Worm (Caenorhabditis elegans) whole organism, L4 larva: ENCODE measurements around the gene F40G12.2.

Source experiments
- D1046.2 ChIP-seq: fragments of 200-800 bp; sonication (Bioruptor generic); IDR thresholded peaks from 2 replicates; pipeline ENCODE4 v1.3.6; 2022; ENCODE audit warnings: missing genetic modification characterization, missing compliant biosample characterization
- F49E8.2 ChIP-seq: sonication (generic microtip); optimal IDR thresholded peaks from 2 replicates; lab custom pipeline; 2016; ENCODE audit warnings: missing compliant biosample characterization, mild to moderate bottlenecking, missing genetic modification characterization, borderline replicate concordance
- Y48G9A.11 ChIP-seq: fragments of 200-800 bp; sonication (Bioruptor generic); IDR thresholded peaks from 2 replicates; pipeline ENCODE4 v1.3.6; 2022; ENCODE audit warnings: missing genetic modification reagents, missing genetic modification characterization, missing compliant biosample characterization
- Y5F2A.4 ChIP-seq: fragments of 200-800 bp; sonication (Bioruptor generic); optimal IDR thresholded peaks from 2 replicates; lab custom pipeline; 2018; ENCODE audit warnings: mild to moderate bottlenecking, missing genetic modification characterization, missing compliant biosample characterization
- Y75B8A.6 ChIP-seq: fragments of 200-800 bp; sonication (Bioruptor generic); IDR thresholded peaks from 2 replicates; pipeline ENCODE4 v1.3.6; 2022; ENCODE audit warnings: missing genetic modification reagents, missing genetic modification characterization, missing compliant biosample characterization
- ZK337.2 ChIP-seq: fragments of 200-800 bp; sonication (Bioruptor generic); IDR thresholded peaks from 2 replicates; pipeline ENCODE4 v1.3.6; 2022; ENCODE audit warnings: missing genetic modification reagents, missing genetic modification characterization, missing compliant biosample characterization
- ZK546.5 ChIP-seq, 2 experiments: sonication (generic microtip); optimal IDR thresholded peaks; 2 replicates each; lab custom pipeline; 2017; ENCODE audit warnings: missing biosample characterization in 2 of 2, missing genetic modification characterization in 2 of 2
- aha-1 ChIP-seq: fragments of 150-350 bp; peaks from one replicate; lab custom pipeline; 2014; ENCODE audit warnings: missing biosample characterization, missing genetic modification characterization
- arid-1 ChIP-seq: fragments of 200-800 bp; sonication (Bioruptor generic); conservative IDR thresholded peaks from 2 replicates; pipeline ENCODE4 v1.3.6; 2022; ENCODE audit warnings: missing genetic modification reagents, missing genetic modification characterization, missing compliant biosample characterization
- ceh-20 ChIP-seq: fragments of 200-800 bp; sonication (Bioruptor generic); IDR thresholded peaks from 2 replicates; pipeline ENCODE4 v1.3.6; 2022; ENCODE audit warnings: missing genetic modification reagents, missing genetic modification characterization, missing compliant biosample characterization
- ceh-44 ChIP-seq: fragments of 200-800 bp; sonication (Bioruptor generic); IDR thresholded peaks from 2 replicates; pipeline ENCODE4 v1.3.6; 2022; ENCODE audit warnings: missing genetic modification reagents, missing genetic modification characterization, missing compliant biosample characterization
- daf-19 ChIP-seq: fragments of 200-800 bp; sonication (Bioruptor generic); conservative IDR thresholded peaks from 2 replicates; pipeline ENCODE4 v1.3.6; 2022; ENCODE audit warnings: missing genetic modification characterization, missing compliant biosample characterization
- daf-8 ChIP-seq: fragments of 200-800 bp; sonication (Bioruptor generic); IDR thresholded peaks from 2 replicates; pipeline ENCODE4 v1.3.6; 2022; ENCODE audit warnings: missing genetic modification characterization, missing compliant biosample characterization
- dmd-6 ChIP-seq: fragments of 200-800 bp; sonication (Bioruptor generic); IDR thresholded peaks from 2 replicates; pipeline ENCODE4 v1.3.6; 2022; ENCODE audit warnings: missing genetic modification reagents, missing genetic modification characterization, missing compliant biosample characterization
- dmd-8 ChIP-seq: fragments of 200-800 bp; sonication (Bioruptor generic); IDR thresholded peaks from 2 replicates; pipeline ENCODE4 v1.3.6; 2022; ENCODE audit warnings: missing genetic modification characterization, missing compliant biosample characterization
- fos-1 ChIP-seq: fragments of 150-350 bp; optimal IDR thresholded peaks from 2 replicates; lab custom pipeline; 2014; ENCODE audit warnings: missing biosample characterization, missing genetic modification characterization
- hlh-30 ChIP-seq: sonication (generic microtip); optimal IDR thresholded peaks from 2 replicates; lab custom pipeline; 2017; ENCODE audit warnings: antibody characterized with exemption, mild to moderate bottlenecking, missing genetic modification characterization, missing compliant biosample characterization; ENCODE audit not compliant: insufficient read depth
- lim-7 ChIP-seq: fragments of 200-800 bp; sonication (Bioruptor generic); IDR thresholded peaks from 2 replicates; pipeline ENCODE4 v1.3.6; 2022; ENCODE audit warnings: missing genetic modification characterization, missing compliant biosample characterization
- lin-38 ChIP-seq: fragments of 200-800 bp; sonication (Bioruptor generic); IDR thresholded peaks from 2 replicates; pipeline ENCODE4 v1.3.6; 2022; ENCODE audit warnings: missing genetic modification reagents, missing genetic modification characterization, missing compliant biosample characterization
- lin-39 ChIP-seq: fragments of 150-350 bp; optimal IDR thresholded peaks from 2 replicates; lab custom pipeline; 2014; ENCODE audit warnings: missing biosample characterization, missing genetic modification reagents, missing genetic modification characterization
- lir-3 ChIP-seq: sonication (generic microtip); optimal IDR thresholded peaks from 2 replicates; lab custom pipeline; 2016; ENCODE audit warnings: mild to moderate bottlenecking, missing genetic modification characterization, missing compliant biosample characterization
- madf-5 ChIP-seq, 2 experiments: fragments of 200-800 bp; sonication (Bioruptor generic); IDR thresholded peaks; 2 replicates each; pipeline ENCODE4 v1.3.6; 2022; ENCODE audit warnings: missing compliant biosample characterization in 2 of 2, missing genetic modification characterization in 2 of 2
- mdt-29 ChIP-seq: fragments of 200-800 bp; sonication (Bioruptor generic); IDR thresholded peaks from 2 replicates; pipeline ENCODE4 v1.3.6; 2022; ENCODE audit warnings: missing genetic modification reagents, missing genetic modification characterization, missing compliant biosample characterization
- mes-2 ChIP-seq: sonication (generic microtip); optimal IDR thresholded peaks from 2 replicates; lab custom pipeline; 2016; ENCODE audit warnings: missing genotype, mild to moderate bottlenecking, missing genetic modification characterization, missing compliant biosample characterization; ENCODE audit not compliant: poor library complexity, severe bottlenecking
- nhr-111 ChIP-seq: fragments of 200-800 bp; sonication (Bioruptor generic); optimal IDR thresholded peaks from 2 replicates; lab custom pipeline; 2018; ENCODE audit warnings: mild to moderate bottlenecking, missing genetic modification characterization, missing compliant biosample characterization
- nhr-41 ChIP-seq: fragments of 200-800 bp; sonication (Bioruptor generic); IDR thresholded peaks from 2 replicates; pipeline ENCODE4 v1.3.6; 2022; ENCODE audit warnings: missing genetic modification reagents, missing genetic modification characterization, missing compliant biosample characterization
- nhr-42 ChIP-seq: fragments of 200-800 bp; sonication (Bioruptor generic); IDR thresholded peaks from 2 replicates; pipeline ENCODE4 v1.3.6; 2022; ENCODE audit warnings: missing genetic modification characterization, missing compliant biosample characterization
- nhr-76 ChIP-seq: fragments of 150-350 bp; optimal IDR thresholded peaks from 2 replicates; lab custom pipeline; 2014; ENCODE audit warnings: missing biosample characterization, missing genetic modification characterization
- nhr-77 ChIP-seq: fragments of 150-350 bp; optimal IDR thresholded peaks from 2 replicates; lab custom pipeline; 2014; ENCODE audit warnings: missing biosample characterization, missing genetic modification characterization
- pqm-1 ChIP-seq: sonication (generic microtip); optimal IDR thresholded peaks from 2 replicates; lab custom pipeline; 2017; ENCODE audit warnings: missing biosample characterization, missing genetic modification characterization
- saeg-2 ChIP-seq: fragments of 200-800 bp; sonication (Bioruptor generic); IDR thresholded peaks from 2 replicates; pipeline ENCODE4 v1.3.6; 2022; ENCODE audit warnings: missing genetic modification reagents, missing genetic modification characterization, missing compliant biosample characterization
- sdz-12 ChIP-seq: fragments of 200-800 bp; sonication (Bioruptor generic); optimal IDR thresholded peaks from 2 replicates; lab custom pipeline; 2018; ENCODE audit warnings: mild to moderate bottlenecking, missing genetic modification characterization, missing compliant biosample characterization
- set-16 ChIP-seq: fragments of 200-800 bp; sonication (Bioruptor generic); IDR thresholded peaks from 2 replicates; pipeline ENCODE4 v1.3.6; 2022; ENCODE audit warnings: missing genetic modification reagents, missing genetic modification characterization, missing compliant biosample characterization
- skn-1 ChIP-seq: fragments of 150-350 bp; optimal IDR thresholded peaks from 2 replicates; lab custom pipeline; 2014; ENCODE audit warnings: missing biosample characterization, missing genetic modification characterization
- snpc-1.2 ChIP-seq: fragments of 200-800 bp; sonication (Bioruptor generic); IDR thresholded peaks from 2 replicates; pipeline ENCODE4 v1.3.6; 2022; ENCODE audit warnings: missing genetic modification reagents, missing genetic modification characterization, missing compliant biosample characterization
- tag-97 ChIP-seq: fragments of 200-800 bp; sonication (Bioruptor generic); IDR thresholded peaks from 2 replicates; pipeline ENCODE4 v1.3.6; 2022; ENCODE audit warnings: missing genetic modification characterization, missing compliant biosample characterization
- unc-130 ChIP-seq: sonication (generic microtip); optimal IDR thresholded peaks from 2 replicates; lab custom pipeline; 2016; ENCODE audit warnings: missing genetic modification reagents, missing genetic modification characterization, missing compliant biosample characterization
- unc-39 ChIP-seq: sonication (generic microtip); optimal IDR thresholded peaks from 2 replicates; lab custom pipeline; 2017; ENCODE audit warnings: missing biosample characterization, missing genetic modification characterization
- unc-62 ChIP-seq, 3 experiments: fragments of 150-350 bp in 1 of 3; sonication (generic microtip); optimal IDR thresholded peaks in 2 of 3; peaks in 1 of 3; 1 replicate in 1 of 3; 2 replicates in 2 of 3; lab custom pipeline; 2014 to 2017; ENCODE audit warnings: missing biosample characterization in 3 of 3, missing genetic modification characterization in 3 of 3, missing genetic modification reagents in 3 of 3, missing genotype in 1 of 3
- vab-7 ChIP-seq: fragments of 200-800 bp; sonication (Bioruptor generic); IDR thresholded peaks from 2 replicates; pipeline ENCODE4 v1.3.6; 2022; ENCODE audit warnings: missing genetic modification reagents, missing genetic modification characterization, missing compliant biosample characterization
- zfp-2 ChIP-seq: sonication (generic microtip); optimal IDR thresholded peaks from 2 replicates; lab custom pipeline; 2016; ENCODE audit warnings: mild to moderate bottlenecking, missing genetic modification characterization, missing compliant biosample characterization

F40G12.2 gene

DNA sequence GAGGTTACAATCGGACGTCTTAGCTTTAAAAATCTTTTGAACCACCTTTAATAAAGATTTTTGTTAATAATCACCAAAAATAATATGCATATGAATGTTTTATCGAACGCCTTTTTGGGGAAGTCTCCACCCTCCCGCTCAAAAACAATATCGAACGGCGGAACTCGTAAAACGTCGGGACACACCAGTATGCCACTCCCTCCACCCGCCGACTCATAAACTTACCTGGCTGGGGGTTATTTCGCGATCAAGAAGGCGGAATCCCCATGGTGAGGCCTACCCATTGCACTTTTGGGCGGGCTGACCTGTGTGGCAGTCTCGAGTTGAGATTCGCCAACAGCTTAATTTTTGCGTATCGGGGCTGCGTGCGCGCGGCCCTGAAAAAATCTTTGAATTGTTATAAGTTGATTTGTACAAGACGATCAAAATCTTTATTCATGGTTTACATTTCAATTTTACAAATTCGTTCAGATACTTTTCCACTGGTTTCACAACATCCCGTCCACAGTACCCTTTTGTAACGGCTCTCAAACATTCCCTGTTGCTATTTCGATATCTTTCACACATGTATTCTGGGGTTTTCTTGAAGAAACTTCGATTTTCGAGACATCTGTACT, 6.7 kb upstream of the F40G12.2 start:
- no peak for TF ChIP-seq ceh-20
- TF ChIP-seq F49E8.2 (tag; lab: Kevin White, UChicago) = peak; percentile 28
- no peak for TF ChIP-seq Y5F2A.4 (GFP tag; lab: Kevin White, UChicago)
- no peak for TF ChIP-seq mes-2
- no peak for TF ChIP-seq pqm-1 (tag; lab: Kevin White, UChicago)
- 0 out of 2 replicates have a peak, but pooled peaks have one; percentile 9 for TF ChIP-seq arid-1 (GFP tag; lab: Robert Waterston, UW)
- no peak for TF ChIP-seq unc-39 (tag; lab: Kevin White, UChicago)
- TF ChIP-seq unc-62 (GFP tag; optimal IDR thresholded peaks at IDR 0.05 in 1 of 2; lab: Kevin White, UChicago) = no peak
- TF ChIP-seq unc-62 (tag; optimal IDR thresholded peaks at IDR 0.05; lab: Kevin White, UChicago) = no peak
- peak; percentile 74; the same call in 1 of the 2 replicates for TF ChIP-seq Y48G9A.11 (GFP tag; lab: Robert Waterston, UW)
- TF ChIP-seq nhr-42 (GFP tag; lab: Robert Waterston, UW) = no peak
- no peak for TF ChIP-seq fos-1 (tag; lab: Kevin White, UChicago)
- TF ChIP-seq ZK546.5 (tag; optimal IDR thresholded peaks at IDR 0.05; lab: Kevin White, UChicago) = no peak
- peak; percentile 82 for TF ChIP-seq snpc-1.2 (GFP tag; lab: Robert Waterston, UW)

DNA sequence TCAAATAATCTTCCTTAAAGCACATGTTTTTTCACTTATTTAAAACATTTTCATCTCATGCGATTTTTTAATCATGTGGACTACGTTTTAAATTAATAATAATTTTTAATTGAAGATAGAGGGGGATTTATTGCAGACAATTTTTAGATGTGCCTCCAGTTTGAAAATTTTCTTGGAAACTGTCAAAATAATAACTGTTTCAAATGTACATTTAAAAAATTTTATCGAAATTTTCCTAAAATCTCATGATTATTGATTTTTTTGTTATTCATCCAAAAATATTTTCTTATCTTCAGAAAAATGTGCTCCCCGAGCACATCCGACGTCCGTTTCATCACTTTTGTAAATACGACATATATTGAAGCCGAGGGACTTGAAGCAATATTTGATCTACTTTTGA, 3.9 kb downstream of the F40G12.2 start, which contains the start of gene sre-8:
Gene sre-8 (plus strand): TSS at position 301 of the 400 bp plus-strand sequence.
- TF ChIP-seq dmd-6 (GFP tag; lab: Robert Waterston, UW) (no peak), skn-1 (tag; lab: Kevin White, UChicago) (no peak), saeg-2 (no peak), Y75B8A.6 (no peak), zfp-2 (tag; lab: Kevin White, UChicago) (no peak), hlh-30 (tag; lab: Kevin White, UChicago) (no peak), nhr-111 (GFP tag; lab: Kevin White, UChicago) (no peak), aha-1 (tag; lab: Kevin White, UChicago) (no peak), snpc-1.2 (GFP tag; lab: Robert Waterston, UW) (no peak), nhr-42 (GFP tag; lab: Robert Waterston, UW) (no peak), lim-7 (GFP tag; lab: Robert Waterston, UW) (no peak)
- TF ChIP-seq, all 104 proteins: peak for 0

DNA sequence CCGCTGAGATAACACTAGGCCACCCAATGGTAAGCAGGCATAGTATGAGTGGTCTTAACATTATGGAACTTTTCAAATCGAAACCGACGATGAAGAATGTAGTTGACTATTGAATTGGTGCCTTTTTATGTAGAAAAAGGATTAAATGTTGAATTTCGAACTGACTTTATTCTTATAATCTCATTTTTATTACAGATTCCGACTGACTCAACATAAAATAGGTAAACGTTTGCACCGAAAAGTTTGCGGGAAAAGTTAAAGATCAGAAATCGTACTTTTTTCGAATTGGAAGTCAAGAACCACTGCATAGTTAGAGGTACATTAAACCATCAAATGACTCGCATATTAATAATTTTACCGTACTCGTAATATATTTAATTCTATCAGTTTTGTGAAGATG, 6.5 kb downstream of the F40G12.2 start, which contains the start of gene K02E11.7:
Gene K02E11.7 (minus strand): TSS at position 101 of the 400 bp plus-strand sequence.
- no peak for TF ChIP-seq tag-97 (GFP tag; lab: Robert Waterston, UW)
- no peak for TF ChIP-seq unc-130 (GFP tag; lab: Kevin White, UChicago)
- TF ChIP-seq nhr-41 = no peak
- TF ChIP-seq lir-3 (tag; lab: Kevin White, UChicago) = no peak
- TF ChIP-seq nhr-76 (tag; lab: Kevin White, UChicago) = no peak
- TF ChIP-seq set-16 = no peak
- no peak for TF ChIP-seq dmd-8 (GFP tag; lab: Robert Waterston, UW)
- TF ChIP-seq mdt-29 (GFP tag; lab: Robert Waterston, UW) = no peak
- no peak for TF ChIP-seq daf-19 (GFP tag; lab: Robert Waterston, UW)
- no peak for TF ChIP-seq sdz-12 (GFP tag; lab: Kevin White, UChicago)
- TF ChIP-seq ceh-44 (GFP tag; lab: Robert Waterston, UW) = no peak

DNA sequence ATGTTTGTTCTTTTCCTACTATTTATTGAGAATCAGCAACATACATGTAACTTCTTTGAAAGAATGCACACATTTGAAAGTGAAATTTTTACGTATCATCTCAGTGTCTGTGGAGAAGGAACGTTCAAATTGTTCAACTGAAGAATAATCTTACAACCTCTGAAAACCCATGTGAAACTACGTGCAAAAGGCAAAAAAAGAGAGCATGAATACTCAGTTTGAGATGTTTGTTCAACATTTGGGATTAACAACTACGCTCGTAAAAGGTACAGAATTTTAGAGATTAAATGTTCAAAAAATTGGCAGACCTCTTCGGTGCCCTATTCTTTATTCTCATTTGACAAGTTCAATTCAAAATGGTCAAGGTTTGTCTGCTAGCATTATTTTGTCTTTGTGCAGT, 8.7 kb downstream of the F40G12.2 start, which contains the start of gene K02E11.5:
Gene K02E11.5 (plus strand): TSS at position 301 of the 400 bp plus-strand sequence.
- TF ChIP-seq D1046.2 (no peak), ZK337.2 (no peak), nhr-77 (no peak), vab-7 (GFP tag; lab: Robert Waterston, UW) (no peak), lin-38 (GFP tag; lab: Robert Waterston, UW) (no peak), saeg-2 (no peak), tag-97 (GFP tag; lab: Robert Waterston, UW) (no peak), skn-1 (tag; lab: Kevin White, UChicago) (no peak), daf-8 (GFP tag; lab: Robert Waterston, UW) (no peak), madf-5 (GFP tag; IDR thresholded peaks at IDR 0.05; lab: Robert Waterston, UW) (no peak), lin-39 (tag; lab: Kevin White, UChicago) (no peak)
- TF ChIP-seq, all 104 proteins: peak for 0
